Worm (Caenorhabditis elegans) whole organism, L3 larva: ENCODE results near the gene fbxc-28.
A peak's percentile ranks its signal among the peaks of the same experiment; 100 is the strongest.

Experiments used
- R02D3.7 ChIP-seq: fragments of 150-350 bp; optimal IDR thresholded peaks from 2 replicates; lab custom pipeline; 2014; ENCODE audit warnings: missing biosample characterization, missing genetic modification characterization
- ZK546.5 ChIP-seq: sonication (generic microtip); optimal IDR thresholded peaks from 2 replicates; lab custom pipeline; 2017; ENCODE audit warnings: missing biosample characterization, missing genetic modification characterization
- aly-2 ChIP-seq: fragments of 150-350 bp; optimal IDR thresholded peaks from 2 replicates; lab custom pipeline; 2014; ENCODE audit warnings: missing biosample characterization, missing genetic modification characterization
- ceh-16 ChIP-seq: sonication (generic microtip); optimal IDR thresholded peaks from 2 replicates; lab custom pipeline; 2017; ENCODE audit warnings: missing biosample characterization, missing genetic modification characterization
- ceh-28 ChIP-seq: fragments of 150-350 bp; optimal IDR thresholded peaks from 2 replicates; lab custom pipeline; 2014; ENCODE audit warnings: missing biosample characterization, missing genetic modification reagents, missing genetic modification characterization
- ceh-82 ChIP-seq: fragments of 150-350 bp; optimal IDR thresholded peaks from 2 replicates; lab custom pipeline; 2014; ENCODE audit warnings: missing biosample characterization, missing genetic modification characterization
- egl-5 ChIP-seq: fragments of 150-350 bp; optimal IDR thresholded peaks from 2 replicates; lab custom pipeline; 2017; ENCODE audit warnings: missing biosample characterization, missing genetic modification reagents, missing genetic modification characterization, inconsistent platforms
- elt-1 ChIP-seq: fragments of 150-350 bp; optimal IDR thresholded peaks from 2 replicates; lab custom pipeline; 2014; ENCODE audit warnings: missing biosample characterization, missing genetic modification characterization
- elt-2 ChIP-seq: sonication (generic microtip); optimal IDR thresholded peaks from 2 replicates; lab custom pipeline; 2016; ENCODE audit warnings: missing genetic modification reagents, mild to moderate bottlenecking, missing genetic modification characterization, missing compliant biosample characterization
- elt-3 ChIP-seq, 3 experiments: fragments of 150-350 bp in 1 of 3; sonication (generic microtip) in 2 of 3; optimal IDR thresholded peaks; 2 replicates in 2 of 3; 4 replicates in 1 of 3; lab custom pipeline; 2014 to 2017; ENCODE audit warnings: missing biosample characterization in 3 of 3, missing genetic modification characterization in 3 of 3
- eor-1 ChIP-seq, 2 experiments: fragments of 150-350 bp; optimal IDR thresholded peaks; 2 replicates each; lab custom pipeline; 2014 to 2018; ENCODE audit warnings: missing biosample characterization in 2 of 2, missing genetic modification characterization in 2 of 2
- fkh-10 ChIP-seq: sonication (generic microtip); optimal IDR thresholded peaks from 2 replicates; lab custom pipeline; 2017; ENCODE audit warnings: missing biosample characterization, missing genetic modification reagents, missing genetic modification characterization
- fkh-2 ChIP-seq: fragments of 150-350 bp; optimal IDR thresholded peaks from 2 replicates; lab custom pipeline; 2014; ENCODE audit warnings: missing biosample characterization, missing genetic modification reagents, missing genetic modification characterization
- hmg-11 ChIP-seq: sonication (generic microtip); optimal IDR thresholded peaks from 2 replicates; lab custom pipeline; 2016; ENCODE audit warnings: missing genetic modification characterization, missing compliant biosample characterization
- lin-15B ChIP-seq: fragments of 150-350 bp; optimal IDR thresholded peaks from 2 replicates; lab custom pipeline; 2014; ENCODE audit warnings: missing biosample characterization, missing genetic modification characterization
- lsy-12 ChIP-seq: sonication (generic microtip); optimal IDR thresholded peaks from 2 replicates; lab custom pipeline; 2016; ENCODE audit warnings: mild to moderate bottlenecking, missing genetic modification characterization, missing compliant biosample characterization
- nhr-11 ChIP-seq: fragments of 150-350 bp; optimal IDR thresholded peaks from 2 replicates; lab custom pipeline; 2014; ENCODE audit warnings: missing biosample characterization, missing genetic modification characterization
- nhr-23 ChIP-seq: fragments of 150-350 bp; optimal IDR thresholded peaks from 2 replicates; lab custom pipeline; 2014; ENCODE audit warnings: missing biosample characterization, missing genetic modification reagents, missing genetic modification characterization
- nhr-25 ChIP-seq: sonication (generic microtip); optimal IDR thresholded peaks from 2 replicates; lab custom pipeline; 2017; ENCODE audit warnings: missing biosample characterization, missing genetic modification characterization
- nhr-28 ChIP-seq: fragments of 150-350 bp; optimal IDR thresholded peaks from 2 replicates; lab custom pipeline; 2014; ENCODE audit warnings: missing biosample characterization, missing genetic modification characterization
- nhr-43 ChIP-seq: sonication (generic microtip); optimal IDR thresholded peaks from 2 replicates; lab custom pipeline; 2016; ENCODE audit warnings: mild to moderate bottlenecking, missing genetic modification characterization, missing compliant biosample characterization; ENCODE audit not compliant: poor library complexity, severe bottlenecking
- nhr-67 ChIP-seq: fragments of 150-350 bp; optimal IDR thresholded peaks from 2 replicates; lab custom pipeline; 2014; ENCODE audit warnings: missing biosample characterization, missing genetic modification characterization
- nhr-76 ChIP-seq: fragments of 150-350 bp; sonication (generic microtip); optimal IDR thresholded peaks from 5 replicates; lab custom pipeline; 2014; ENCODE audit warnings: missing biosample characterization, missing genetic modification characterization
- pha-4 ChIP-seq: fragments of 150-350 bp; optimal IDR thresholded peaks from 2 replicates; lab custom pipeline; 2014; ENCODE audit warnings: missing biosample characterization, missing genetic modification reagents, missing genetic modification characterization
- pqm-1 ChIP-seq: fragments of 150-350 bp; optimal IDR thresholded peaks from 2 replicates; lab custom pipeline; 2017; ENCODE audit warnings: missing biosample characterization, missing genetic modification characterization, inconsistent platforms
- skn-1 ChIP-seq: fragments of 150-350 bp; optimal IDR thresholded peaks from 2 replicates; lab custom pipeline; 2014; ENCODE audit warnings: missing biosample characterization, missing genetic modification characterization
- snpc-4 ChIP-seq: fragments of 150-350 bp; optimal IDR thresholded peaks from 2 replicates; lab custom pipeline; 2014; ENCODE audit warnings: missing biosample characterization, missing genetic modification characterization
- tbx-2 ChIP-seq: sonication (generic microtip); optimal IDR thresholded peaks from 2 replicates; lab custom pipeline; 2016; ENCODE audit warnings: mild to moderate bottlenecking, missing genetic modification characterization, missing compliant biosample characterization
- unc-39 ChIP-seq: sonication (generic microtip); optimal IDR thresholded peaks from 4 replicates; lab custom pipeline; 2017; ENCODE audit warnings: missing biosample characterization, missing genetic modification characterization
- unc-62 ChIP-seq: fragments of 150-350 bp; sonication (generic microtip); optimal IDR thresholded peaks from 4 replicates; lab custom pipeline; 2014; ENCODE audit warnings: missing biosample characterization, missing genetic modification reagents, missing genetic modification characterization
- zag-1 ChIP-seq: fragments of 150-350 bp; optimal IDR thresholded peaks from 2 replicates; lab custom pipeline; 2014; ENCODE audit warnings: missing biosample characterization, missing genetic modification characterization
- ztf-11 ChIP-seq: fragments of 150-350 bp; optimal IDR thresholded peaks from 2 replicates; lab custom pipeline; 2014; ENCODE audit warnings: missing biosample characterization, missing genetic modification characterization
- ztf-4 ChIP-seq: fragments of 150-350 bp; optimal IDR thresholded peaks from 2 replicates; lab custom pipeline; 2014; ENCODE audit warnings: missing biosample characterization, missing genetic modification characterization

The fbxc-28 gene

ce11 chrII:938549-938948, 14.9 kb downstream of the fbxc-28 start, which contains the start of gene R07C3.3:
R07C3.3 (plus strand) TSS chrII:938849.
- no peak for TF ChIP-seq pqm-1 (tag; lab: Kevin White, UChicago)
- TF ChIP-seq nhr-11 (tag; lab: Kevin White, UChicago): no peak
- no peak for TF ChIP-seq nhr-28 (tag; lab: Kevin White, UChicago)
- TF ChIP-seq pha-4 (tag; lab: Kevin White, UChicago): no peak
- no peak for TF ChIP-seq unc-62 (GFP tag; lab: Kevin White, UChicago)
- TF ChIP-seq hmg-11 (tag; lab: Kevin White, UChicago): no peak
- TF ChIP-seq unc-39 (tag; lab: Kevin White, UChicago): no peak
- no peak for TF ChIP-seq egl-5 (tag; lab: Kevin White, UChicago)
- TF ChIP-seq nhr-76 (tag; lab: Kevin White, UChicago): no peak
- no peak for TF ChIP-seq R02D3.7 (tag; lab: Kevin White, UChicago)
- no peak for TF ChIP-seq skn-1 (tag; lab: Kevin White, UChicago)
- TF ChIP-seq ceh-82: no peak
- no peak for TF ChIP-seq snpc-4 (tag; lab: Kevin White, UChicago)
- no peak for TF ChIP-seq ztf-4 (tag; lab: Kevin White, UChicago)
- no peak for TF ChIP-seq ztf-11 (tag; lab: Kevin White, UChicago)
- TF ChIP-seq fkh-2: no peak
- no peak for TF ChIP-seq lin-15B (tag; lab: Kevin White, UChicago)

- no peak for TF ChIP-seq pqm-1 (tag; lab: Kevin White, UChicago)
These were observed 17.2 kb downstream of the fbxc-28 start, which contains the start of gene fbxc-36 for ce11 chrII:940779-941178. fbxc-36 (plus strand) TSS chrII:940983.

ce11 chrII:943773-944172, 20.2 kb downstream of the fbxc-28 start, which contains the start of gene clec-43:
clec-43 (plus strand) TSS chrII:944066.
- TF ChIP-seq aly-2: no peak
- no peak for TF ChIP-seq zag-1 (tag; lab: Kevin White, UChicago)
- TF ChIP-seq nhr-76 (tag; lab: Kevin White, UChicago): no peak
- TF ChIP-seq elt-2 (tag; lab: Kevin White, UChicago): peak; percentile 81
- no peak for TF ChIP-seq ceh-82
- TF ChIP-seq pqm-1 (tag; lab: Kevin White, UChicago): peak; percentile 76

- TF ChIP-seq ZK546.5 (tag; lab: Kevin White, UChicago) (no peak), pqm-1 (tag; lab: Kevin White, UChicago) (no peak), pha-4 (tag; lab: Kevin White, UChicago) (no peak), ceh-28 (tag; lab: Kevin White, UChicago) (no peak), nhr-25 (no peak), nhr-43 (no peak), unc-62 (GFP tag; lab: Kevin White, UChicago) (no peak), ztf-4 (tag; lab: Kevin White, UChicago) (no peak)
These were observed 24.5 kb downstream of the fbxc-28 start, which contains the start of gene fbxc-32 for ce11 chrII:948091-948490. fbxc-32 (minus strand) TSS chrII:948191.

ce11 chrII:950374-950773, 26.8 kb downstream of the fbxc-28 start:
- TF ChIP-seq unc-62 (GFP tag; lab: Kevin White, UChicago): no peak
- no peak for TF ChIP-seq fkh-2
- TF ChIP-seq eor-1 (tag; optimal IDR thresholded peaks at IDR 0.05; lab: Kevin White, UChicago): no peak
- no peak for TF ChIP-seq ceh-16
- no peak for TF ChIP-seq nhr-67 (tag; lab: Kevin White, UChicago)
- TF ChIP-seq tbx-2 (tag; lab: Kevin White, UChicago): no peak

- no peak for TF ChIP-seq elt-3 (tag; optimal IDR thresholded peaks at IDR 0.05; lab: Kevin White, UChicago)
- TF ChIP-seq elt-1 (tag; lab: Kevin White, UChicago): no peak
- no peak for TF ChIP-seq egl-5 (tag; lab: Kevin White, UChicago)
- no peak for TF ChIP-seq hmg-11 (tag; lab: Kevin White, UChicago)
- TF ChIP-seq nhr-23 (tag; lab: Kevin White, UChicago): no peak
- TF ChIP-seq nhr-76 (tag; lab: Kevin White, UChicago): no peak
- TF ChIP-seq nhr-25: no peak
- TF ChIP-seq ztf-4 (tag; lab: Kevin White, UChicago): no peak
- no peak for TF ChIP-seq nhr-11 (tag; lab: Kevin White, UChicago)
- TF ChIP-seq ceh-16: no peak
- no peak for TF ChIP-seq lsy-12 (tag; lab: Kevin White, UChicago)
- TF ChIP-seq fkh-10 (GFP tag; lab: Kevin White, UChicago): no peak
- TF ChIP-seq zag-1 (tag; lab: Kevin White, UChicago): no peak
These were observed 29.4 kb downstream of the fbxc-28 start for ce11 chrII:953052-953451.
